Worm (Caenorhabditis elegans): ENCODE measurements around the gene fbxa-182.

DNA sequence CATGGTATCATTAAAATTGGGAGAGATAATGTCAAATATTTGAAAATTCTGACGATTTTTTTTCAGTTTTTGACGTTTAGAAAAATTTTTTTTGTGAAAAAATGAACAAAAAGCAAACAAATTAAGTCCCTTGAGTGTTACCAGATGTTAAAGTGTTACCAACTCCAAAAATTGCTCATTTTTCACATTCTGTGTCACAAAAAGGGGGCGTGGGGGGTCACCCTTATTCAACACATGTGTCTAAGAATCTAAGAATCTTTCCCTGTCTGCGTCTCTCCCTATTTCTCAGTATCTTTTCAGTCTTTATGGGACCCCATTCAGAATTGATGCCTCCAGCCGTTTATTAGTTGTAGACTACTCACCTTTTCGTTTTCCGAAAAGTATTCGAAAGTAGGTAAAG lies 26.4 kb upstream of the fbxa-182 start:
- TF ChIP-seq unc-62 (GFP tag; optimal IDR thresholded peaks at IDR 0.05 in 1 of 2) (no peak), unc-62 (tag; optimal IDR thresholded peaks at IDR 0.05) (no peak), lin-39 (tag; optimal IDR thresholded peaks at IDR 0.05) (no peak), nhr-77 (tag; optimal IDR thresholded peaks at IDR 0.05) (no peak), rbr-2 (tag; optimal IDR thresholded peaks at IDR 0.05) (no peak), unc-130 (GFP tag; optimal IDR thresholded peaks at IDR 0.05) (no peak), zip-11 (GFP tag; IDR thresholded peaks at IDR 0.05) (no peak), pqm-1 (tag; optimal IDR thresholded peaks at IDR 0.05) (no peak), dmd-6 (GFP tag; IDR thresholded peaks at IDR 0.05) (no peak), ama-1 (optimal IDR thresholded peaks at IDR 0.05) (no peak), lin-38 (GFP tag; IDR thresholded peaks at IDR 0.05) (no peak)
